Fruit fly (Drosophila melanogaster) whole organism, embryonic: ENCODE results near the gene CG17839.

Experiments
- Asciz ChIP-seq: fragments of 200-800 bp; sonication (Bioruptor generic); optimal IDR thresholded peaks from 2 replicates; lab custom pipeline; 2017; ENCODE audit warnings: missing biosample characterization, mild to moderate bottlenecking, missing genetic modification characterization, missing genetic modification reagents
- BEAF-32 ChIP-seq: fragments of 200-800 bp; sonication (Bioruptor generic); optimal IDR thresholded peaks from 3 replicates; lab custom pipeline; 2017; ENCODE audit warnings: missing biosample characterization, missing genetic modification characterization, mild to moderate bottlenecking, moderate library complexity, missing genetic modification reagents
- Blimp-1 ChIP-seq: fragments of 200-800 bp; sonication (Bioruptor generic); optimal IDR thresholded peaks from 3 replicates; lab custom pipeline; 2018; ENCODE audit warnings: missing biosample characterization, missing genetic modification characterization, mild to moderate bottlenecking, moderate library complexity, missing genetic modification reagents
- CG10979 ChIP-seq: fragments of 200-800 bp; sonication (Bioruptor generic); optimal IDR thresholded peaks from 2 replicates; lab custom pipeline; 2018; ENCODE audit warnings: missing biosample characterization, mild to moderate bottlenecking, missing genetic modification characterization, moderate library complexity
- CG11085 ChIP-seq: fragments of 200-800 bp; sonication (Bioruptor generic); IDR thresholded peaks from 2 replicates; pipeline ENCODE4 v1.3.6; 2022; ENCODE audit warnings: missing biosample characterization, missing genetic modification characterization
- CG13296 ChIP-seq: fragments of 200-800 bp; sonication (Bioruptor generic); optimal IDR thresholded peaks from 3 replicates; lab custom pipeline; 2018; ENCODE audit warnings: missing biosample characterization, mild to moderate bottlenecking, missing genetic modification characterization
- CG15011 ChIP-seq: fragments of 200-800 bp; sonication (Bioruptor generic); optimal IDR thresholded peaks from 3 replicates; lab custom pipeline; 2018; ENCODE audit warnings: missing biosample characterization, mild to moderate bottlenecking, missing genetic modification characterization
- CG17385 ChIP-seq: fragments of 200-800 bp; sonication (Bioruptor generic); optimal IDR thresholded peaks from 3 replicates; lab custom pipeline; 2018; ENCODE audit warnings: missing biosample characterization, mild to moderate bottlenecking, missing genetic modification characterization
- CG17802 ChIP-seq: fragments of 200-800 bp; sonication (Bioruptor generic); optimal IDR thresholded peaks from 2 replicates; lab custom pipeline; 2018; ENCODE audit warnings: missing biosample characterization, mild to moderate bottlenecking, missing genetic modification characterization, moderate library complexity
- CG2129 ChIP-seq: fragments of 200-800 bp; sonication (Bioruptor generic); IDR thresholded peaks from 2 replicates; pipeline ENCODE4 v1.3.6; 2022; ENCODE audit warnings: missing biosample characterization, missing genetic modification characterization; ENCODE audit not compliant: partially characterized antibody
- CG2199 ChIP-seq: fragments of 200-800 bp; sonication (Bioruptor generic); IDR thresholded peaks from 3 replicates; pipeline ENCODE4 v1.3.6; 2022; ENCODE audit warnings: missing biosample characterization, missing genetic modification characterization
- CG2889 ChIP-seq: fragments of 200-800 bp; sonication (Bioruptor generic); IDR thresholded peaks from 3 replicates; pipeline ENCODE4 v1.3.6; 2022; ENCODE audit warnings: missing biosample characterization, missing genetic modification characterization
- CG30403 ChIP-seq: fragments of 200-800 bp; sonication (Bioruptor generic); optimal IDR thresholded peaks from 3 replicates; lab custom pipeline; 2016; ENCODE audit warnings: missing biosample characterization, missing genetic modification characterization
- CG34376 ChIP-seq: fragments of 200-800 bp; sonication (Bioruptor generic); optimal IDR thresholded peaks from 2 replicates; lab custom pipeline; 2018; ENCODE audit warnings: missing biosample characterization, mild to moderate bottlenecking, missing genetic modification characterization
- CG4820 ChIP-seq: fragments of 200-800 bp; sonication (Bioruptor generic); optimal IDR thresholded peaks from 3 replicates; lab custom pipeline; 2016; ENCODE audit warnings: missing biosample characterization, missing genetic modification characterization
- CG5180 ChIP-seq: fragments of 200-800 bp; sonication (Bioruptor generic); optimal IDR thresholded peaks from 3 replicates; lab custom pipeline; 2017; ENCODE audit warnings: missing biosample characterization, missing genetic modification characterization, mild to moderate bottlenecking, moderate library complexity, missing genetic modification reagents
- CG7786 ChIP-seq: fragments of 200-800 bp; sonication (Bioruptor generic); optimal IDR thresholded peaks from 2 replicates; lab custom pipeline; 2016; ENCODE audit warnings: missing biosample characterization, missing genetic modification characterization
- CG9817 ChIP-seq: fragments of 200-800 bp; sonication (Bioruptor generic); optimal IDR thresholded peaks from 2 replicates; lab custom pipeline; 2018; ENCODE audit warnings: missing biosample characterization, mild to moderate bottlenecking, missing genetic modification characterization, moderate library complexity
- CG9876 ChIP-seq: fragments of 200-800 bp; sonication (Bioruptor generic); optimal IDR thresholded peaks from 2 replicates; lab custom pipeline; 2016; ENCODE audit warnings: missing biosample characterization, missing genetic modification characterization
- Dref ChIP-seq: fragments of 200-800 bp; sonication (Bioruptor generic); IDR thresholded peaks from 2 replicates; pipeline ENCODE4 v1.3.6; 2022; ENCODE audit warnings: missing biosample characterization, missing genetic modification characterization
- ERR ChIP-seq: fragments of 200-800 bp; sonication (Bioruptor generic); optimal IDR thresholded peaks from 2 replicates; lab custom pipeline; 2016; ENCODE audit warnings: missing biosample characterization, missing genetic modification characterization
- Ets65A ChIP-seq: fragments of 200-800 bp; sonication (Bioruptor generic); peaks from one replicate; lab custom pipeline; 2016; ENCODE audit warnings: missing biosample characterization, missing genetic modification characterization
- HLH54F ChIP-seq: fragments of 200-800 bp; sonication (Bioruptor generic); optimal IDR thresholded peaks from 3 replicates; lab custom pipeline; 2016; ENCODE audit warnings: missing biosample characterization, missing genetic modification characterization
- Jarid2 ChIP-seq: fragments of 200-800 bp; sonication (Bioruptor generic); optimal IDR thresholded peaks from 3 replicates; lab custom pipeline; 2017; ENCODE audit warnings: mild to moderate bottlenecking, missing biosample characterization, missing genetic modification reagents, missing genetic modification characterization
- MTF-1 ChIP-seq: fragments of 200-800 bp; sonication (Bioruptor generic); optimal IDR thresholded peaks from 2 replicates; lab custom pipeline; 2018; ENCODE audit warnings: missing biosample characterization, mild to moderate bottlenecking, missing genetic modification characterization, borderline replicate concordance
- Mad ChIP-seq: fragments of 200-800 bp; sonication (Bioruptor generic); optimal IDR thresholded peaks from 2 replicates; lab custom pipeline; 2016; ENCODE audit warnings: missing biosample characterization, missing genetic modification characterization
- NC2α ChIP-seq: fragments of 200-800 bp; sonication (Bioruptor generic); optimal IDR thresholded peaks from 2 replicates; lab custom pipeline; 2016; ENCODE audit warnings: missing biosample characterization, missing genetic modification characterization
- Oli ChIP-seq: fragments of 200-800 bp; sonication (Bioruptor generic); optimal IDR thresholded peaks from 2 replicates; lab custom pipeline; 2018; ENCODE audit warnings: missing biosample characterization, mild to moderate bottlenecking, missing genetic modification characterization, moderate library complexity
- Side ChIP-seq: fragments of 200-800 bp; sonication (Bioruptor generic); optimal IDR thresholded peaks from 2 replicates; lab custom pipeline; 2016; ENCODE audit warnings: missing biosample characterization, missing genetic modification characterization
- Vsx1 ChIP-seq: fragments of 200-800 bp; sonication (Bioruptor generic); optimal IDR thresholded peaks from 2 replicates; lab custom pipeline; 2017; ENCODE audit warnings: missing biosample characterization, mild to moderate bottlenecking, missing genetic modification characterization, missing genetic modification reagents
- YL-1 ChIP-seq: fragments of 200-800 bp; sonication (Bioruptor generic); optimal IDR thresholded peaks from 3 replicates; lab custom pipeline; 2017; ENCODE audit warnings: missing biosample characterization, mild to moderate bottlenecking, missing genetic modification characterization
- aop ChIP-seq: fragments of 200-800 bp; sonication (Bioruptor generic); IDR thresholded peaks from 2 replicates; pipeline ENCODE4 v1.3.6; 2022; ENCODE audit warnings: missing biosample characterization, missing genetic modification characterization
- bcd ChIP-seq: fragments of 200-800 bp; sonication (Bioruptor generic); optimal IDR thresholded peaks from 2 replicates; lab custom pipeline; 2017; ENCODE audit warnings: missing biosample characterization, mild to moderate bottlenecking, missing genetic modification characterization
- cato ChIP-seq: fragments of 200-800 bp; sonication (Bioruptor generic); optimal IDR thresholded peaks from 2 replicates; lab custom pipeline; 2016; ENCODE audit warnings: missing biosample characterization, missing genetic modification characterization, borderline replicate concordance
- ems ChIP-seq: fragments of 200-800 bp; sonication (Bioruptor generic); optimal IDR thresholded peaks from 3 replicates; lab custom pipeline; 2016; ENCODE audit warnings: missing biosample characterization, missing genetic modification characterization
- eyg ChIP-seq: fragments of 200-800 bp; sonication (Bioruptor generic); optimal IDR thresholded peaks from 3 replicates; lab custom pipeline; 2016; ENCODE audit warnings: missing biosample characterization, missing genetic modification characterization
- gcm ChIP-seq: fragments of 200-800 bp; sonication (Bioruptor generic); optimal IDR thresholded peaks from 2 replicates; lab custom pipeline; 2019; ENCODE audit warnings: missing biosample characterization, mild to moderate bottlenecking, missing genetic modification characterization, moderate library complexity
- gcm2 ChIP-seq: fragments of 200-800 bp; sonication (Bioruptor generic); optimal IDR thresholded peaks from 2 replicates; lab custom pipeline; 2016; ENCODE audit warnings: missing biosample characterization, missing genetic modification characterization
- gro ChIP-seq: fragments of 200-800 bp; sonication (Bioruptor generic); optimal IDR thresholded peaks from 2 replicates; lab custom pipeline; 2016; ENCODE audit warnings: missing biosample characterization, missing genetic modification characterization
- h ChIP-seq: fragments of >200 bp; optimal IDR thresholded peaks from 2 replicates; lab custom pipeline; 2017
- ind ChIP-seq: fragments of 200-800 bp; sonication (Bioruptor generic); optimal IDR thresholded peaks from 3 replicates; lab custom pipeline; 2016; ENCODE audit warnings: missing biosample characterization, missing genetic modification characterization
- insv ChIP-seq, 2 experiments: fragments of 200-800 bp; sonication (Bioruptor generic); optimal IDR thresholded peaks; 3 replicates each; lab custom pipeline; 2016 to 2018; ENCODE audit warnings: missing biosample characterization in 2 of 2, missing genetic modification characterization in 2 of 2
- oc ChIP-seq: fragments of 200-800 bp; sonication (Bioruptor generic); optimal IDR thresholded peaks from 2 replicates; lab custom pipeline; 2018; ENCODE audit warnings: missing biosample characterization, mild to moderate bottlenecking, missing genetic modification characterization, moderate library complexity
- prd ChIP-seq, 3 experiments: fragments of >200 bp in 2 of 3; fragments of 200-800 bp in 1 of 3; sonication (Bioruptor generic) in 1 of 3; optimal IDR thresholded peaks in 2 of 3; IDR thresholded peaks in 1 of 3; 2 replicates in 2 of 3; 3 replicates in 1 of 3; pipeline versions ENCODE4 v1.3.6 to Lab custom; 2017 to 2022; ENCODE audit warnings: missing biosample characterization in 1 of 3, missing genetic modification characterization in 1 of 3
- so ChIP-seq: fragments of 200-800 bp; sonication (Bioruptor generic); IDR thresholded peaks from 3 replicates; pipeline ENCODE4 v1.3.6; 2022; ENCODE audit warnings: missing biosample characterization, missing genetic modification characterization
- sug ChIP-seq: fragments of 200-800 bp; optimal IDR thresholded peaks from 2 replicates; lab custom pipeline; 2019; ENCODE audit warnings: missing biosample characterization, mild to moderate bottlenecking, missing genetic modification characterization, moderate library complexity
- tio ChIP-seq: fragments of 200-800 bp; sonication (Bioruptor generic); optimal IDR thresholded peaks from 2 replicates; lab custom pipeline; 2017; ENCODE audit warnings: missing biosample characterization, missing genetic modification characterization, inconsistent platforms
- ttk ChIP-seq: fragments of 200-800 bp; sonication (Bioruptor generic); IDR thresholded peaks from 2 replicates; pipeline ENCODE4 v2.1.2; 2022; ENCODE audit warnings: missing biosample characterization, missing genetic modification characterization
- vvl ChIP-seq: fragments of 200-800 bp; sonication (Bioruptor generic); IDR thresholded peaks from 2 replicates; pipeline ENCODE4 v1.3.6; 2022; ENCODE audit warnings: missing biosample characterization, missing genetic modification characterization
- zfh1 ChIP-seq: fragments of 200-800 bp; sonication (Bioruptor generic); IDR thresholded peaks from 3 replicates; pipeline ENCODE4 v1.3.6; 2022; ENCODE audit warnings: missing biosample characterization, missing genetic modification characterization

The CG17839 gene

dm6 chr3L:14784949-14785408 lies 20.0 kb upstream of the CG17839 start (continued):
- peak; percentile 59; the same call in 1 of the 2 replicates for TF ChIP-seq aop (GFP tag; lab: Robert Waterston, UW)
- peak; percentile 67; the same call in 1 of the 2 replicates for TF ChIP-seq CG11085
- TF ChIP-seq CG7786 (GFP tag; lab: Kevin White, UChicago): peak; percentile 93
- TF ChIP-seq ems (GFP tag; lab: Kevin White, UChicago): peak; percentile 93
- peak; percentile 14 for TF ChIP-seq BEAF-32 (GFP tag; lab: Kevin White, UChicago)
- TF ChIP-seq ttk (GFP tag; lab: Robert Waterston, UW): peak; percentile 76
- TF ChIP-seq CG17802 (tag; lab: Kevin White, UChicago): peak; percentile 76
- TF ChIP-seq ERR (GFP tag; lab: Kevin White, UChicago): peak; percentile 82
- TF ChIP-seq tio (GFP tag; lab: Kevin White, UChicago): peak; percentile 98
- peak; percentile 96 for TF ChIP-seq CG4820 (GFP tag; lab: Kevin White, UChicago)
- TF ChIP-seq YL-1: peak; percentile 95
- peak; percentile 95 for TF ChIP-seq Blimp-1 (GFP tag; lab: Kevin White, UChicago)
- peak; percentile 84 for TF ChIP-seq MTF-1 (GFP tag; lab: Kevin White, UChicago)
- peak; percentile 92 for TF ChIP-seq CG5180 (GFP tag; lab: Kevin White, UChicago)
- peak; percentile 93 for TF ChIP-seq sug (tag; lab: Kevin White, UChicago)
- TF ChIP-seq CG13296 (GFP tag; lab: Kevin White, UChicago): peak; percentile 98
- TF ChIP-seq CG9817: peak; percentile 93
- peak; percentile 4 to 82 for TF ChIP-seq insv (GFP tag; optimal IDR thresholded peaks at IDR 0.05; lab: Kevin White, UChicago)
- peak; percentile 89; the same call in 2 of the 3 replicates for TF ChIP-seq so (GFP tag; lab: Robert Waterston, UW)
- TF ChIP-seq Oli (tag; lab: Kevin White, UChicago): peak; percentile 99
- TF ChIP-seq Dref (GFP tag; lab: Robert Waterston, UW): no peak
- TF ChIP-seq prd (optimal IDR thresholded peaks at IDR 0.05; lab: Kevin White, UChicago): no peak
- peak; percentile 94 for TF ChIP-seq prd (GFP tag; IDR thresholded peaks at IDR 0.05; lab: Robert Waterston, UW)
- peak; percentile 86 for TF ChIP-seq Jarid2 (GFP tag; lab: Kevin White, UChicago)
- peak; percentile 99 for TF ChIP-seq Ets65A
- TF ChIP-seq CG30403 (GFP tag; lab: Kevin White, UChicago): peak; percentile 98
- TF ChIP-seq CG10979 (tag; lab: Kevin White, UChicago): peak; percentile 98
- TF ChIP-seq CG17385 (GFP tag; lab: Kevin White, UChicago): peak; percentile 96
- TF ChIP-seq eyg: peak; percentile 89
- TF ChIP-seq cato: peak; percentile 94
- peak; percentile 93 for TF ChIP-seq Vsx1 (GFP tag; lab: Kevin White, UChicago)
- TF ChIP-seq zfh1 (GFP tag; lab: Robert Waterston, UW): peak; percentile 82
- peak; percentile 78; the same call in 2 of the 3 replicates for TF ChIP-seq CG2199 (GFP tag; lab: Robert Waterston, UW)
- TF ChIP-seq CG9876 (GFP tag; lab: Kevin White, UChicago): peak; percentile 77
- peak; percentile 87 for TF ChIP-seq gcm2
- TF ChIP-seq ind: peak; percentile 95
- peak; percentile 91 for TF ChIP-seq HLH54F (GFP tag; lab: Kevin White, UChicago)
- TF ChIP-seq h (lab: Kevin White, UChicago): no peak
- no peak; the same call in none of the 2 replicates for TF ChIP-seq vvl (GFP tag; lab: Robert Waterston, UW)
- peak; percentile 93 for TF ChIP-seq Mad (GFP tag; lab: Kevin White, UChicago)
- TF ChIP-seq bcd (GFP tag; lab: Kevin White, UChicago): peak; percentile 98
- TF ChIP-seq CG2129: no peak
- TF ChIP-seq oc: peak; percentile 91
- TF ChIP-seq CG2889 (GFP tag; lab: Robert Waterston, UW): peak; percentile 78; the same call in 2 of the 3 replicates
- TF ChIP-seq CG34376 (GFP tag; lab: Kevin White, UChicago): peak; percentile 96
- TF ChIP-seq gcm (GFP tag; lab: Kevin White, UChicago): peak; percentile 98
- TF ChIP-seq CG15011 (GFP tag; lab: Kevin White, UChicago): peak; percentile 98
- TF ChIP-seq Side (GFP tag; lab: Kevin White, UChicago): peak; percentile 92
- TF ChIP-seq NC2α (GFP tag; lab: Kevin White, UChicago): peak; percentile 91
- peak; percentile 95 for TF ChIP-seq Asciz
- peak; percentile 93 for TF ChIP-seq gro (GFP tag; lab: Kevin White, UChicago)
